Fruit fly (Drosophila melanogaster) whole organism, embryonic: Measurements from ENCODE around the gene Pxn.

Experiments used
- ATbp ChIP-seq: fragments of 200-800 bp; sonication (Bioruptor generic); optimal IDR thresholded peaks from 2 replicates; lab custom pipeline; 2017; ENCODE audit warnings: missing biosample characterization, mild to moderate bottlenecking, missing genetic modification characterization, missing genetic modification reagents
- CG10543 ChIP-seq: fragments of 200-800 bp; sonication (Bioruptor generic); optimal IDR thresholded peaks from 3 replicates; lab custom pipeline; 2017; ENCODE audit warnings: missing biosample characterization, mild to moderate bottlenecking, missing genetic modification characterization, moderate library complexity
- CG10565 ChIP-seq: fragments of 200-800 bp; sonication (Bioruptor generic); optimal IDR thresholded peaks from 3 replicates; lab custom pipeline; 2016; ENCODE audit warnings: missing biosample characterization, mild to moderate bottlenecking, missing genetic modification characterization
- CG11504 ChIP-seq: fragments of 200-800 bp; sonication (Bioruptor generic); optimal IDR thresholded peaks from 3 replicates; lab custom pipeline; 2019; ENCODE audit warnings: missing biosample characterization, mild to moderate bottlenecking, missing genetic modification characterization, moderate library complexity
- CG13296 ChIP-seq: fragments of 200-800 bp; sonication (Bioruptor generic); optimal IDR thresholded peaks from 3 replicates; lab custom pipeline; 2018; ENCODE audit warnings: missing biosample characterization, mild to moderate bottlenecking, missing genetic modification characterization
- CG15601 ChIP-seq: fragments of 200-800 bp; sonication (Bioruptor generic); optimal IDR thresholded peaks from 3 replicates; lab custom pipeline; 2019; ENCODE audit warnings: missing biosample characterization, mild to moderate bottlenecking, missing genetic modification characterization, moderate library complexity
- CG17385 ChIP-seq: fragments of 200-800 bp; sonication (Bioruptor generic); optimal IDR thresholded peaks from 3 replicates; lab custom pipeline; 2018; ENCODE audit warnings: missing biosample characterization, mild to moderate bottlenecking, missing genetic modification characterization
- CG17912 ChIP-seq: fragments of 200-800 bp; sonication (Bioruptor generic); optimal IDR thresholded peaks from 2 replicates; lab custom pipeline; 2018; ENCODE audit warnings: missing biosample characterization, mild to moderate bottlenecking, missing genetic modification characterization
- CG18599 ChIP-seq: fragments of 200-800 bp; sonication (Bioruptor generic); optimal IDR thresholded peaks from 3 replicates; lab custom pipeline; 2017; ENCODE audit warnings: missing biosample characterization, missing genetic modification characterization, mild to moderate bottlenecking, moderate library complexity, missing genetic modification reagents
- CG2116 ChIP-seq: fragments of 200-800 bp; sonication (Bioruptor generic); optimal IDR thresholded peaks from 3 replicates; lab custom pipeline; 2018; ENCODE audit warnings: missing biosample characterization, mild to moderate bottlenecking, missing genetic modification characterization
- CG2875 ChIP-seq: fragments of 200-800 bp; sonication (Bioruptor generic); optimal IDR thresholded peaks from 2 replicates; lab custom pipeline; 2017; ENCODE audit warnings: missing biosample characterization, mild to moderate bottlenecking, missing genetic modification characterization, missing genetic modification reagents
- CG3281 ChIP-seq: fragments of 200-800 bp; sonication (Bioruptor generic); optimal IDR thresholded peaks from 3 replicates; lab custom pipeline; 2017; ENCODE audit warnings: missing biosample characterization, mild to moderate bottlenecking, missing genetic modification characterization
- CG34422 ChIP-seq: fragments of 200-800 bp; sonication (Bioruptor generic); IDR thresholded peaks from 3 replicates; pipeline ENCODE4 v1.3.6; 2022; ENCODE audit warnings: missing biosample characterization, missing genetic modification characterization
- CG4328 ChIP-seq: fragments of 200-800 bp; sonication (Bioruptor generic); optimal IDR thresholded peaks from 3 replicates; lab custom pipeline; 2017; ENCODE audit warnings: missing biosample characterization, missing genetic modification reagents, missing genetic modification characterization
- CG6689 ChIP-seq: fragments of 200-800 bp; sonication (Bioruptor generic); IDR thresholded peaks from 2 replicates; pipeline ENCODE4 v1.3.6; 2022; ENCODE audit warnings: missing biosample characterization, missing genetic modification characterization
- CG7372 ChIP-seq: fragments of 200-800 bp; sonication (Bioruptor generic); IDR thresholded peaks from 2 replicates; pipeline ENCODE4 v1.3.6; 2022; ENCODE audit warnings: missing biosample characterization, missing genetic modification characterization
- CG9727 ChIP-seq: fragments of 200-800 bp; sonication (Bioruptor generic); optimal IDR thresholded peaks from 3 replicates; lab custom pipeline; 2017; ENCODE audit warnings: missing biosample characterization, mild to moderate bottlenecking, missing genetic modification characterization
- Dip3 ChIP-seq: fragments of 200-800 bp; sonication (Bioruptor generic); optimal IDR thresholded peaks from 3 replicates; lab custom pipeline; 2016; ENCODE audit warnings: missing biosample characterization, missing genetic modification characterization
- Doc2 ChIP-seq: fragments of 200-800 bp; sonication (Bioruptor generic); IDR thresholded peaks from 2 replicates; pipeline ENCODE4 v1.3.6; 2022; ENCODE audit warnings: missing biosample characterization, missing genetic modification characterization
- HLH3B ChIP-seq: fragments of 200-800 bp; sonication (Bioruptor generic); IDR thresholded peaks from 2 replicates; pipeline ENCODE4 v1.3.6; 2022; ENCODE audit warnings: missing biosample characterization, missing genetic modification characterization
- HLH54F ChIP-seq: fragments of 200-800 bp; sonication (Bioruptor generic); optimal IDR thresholded peaks from 3 replicates; lab custom pipeline; 2016; ENCODE audit warnings: missing biosample characterization, missing genetic modification characterization
- Hand ChIP-seq: fragments of 200-800 bp; sonication (Bioruptor generic); optimal IDR thresholded peaks from 2 replicates; lab custom pipeline; 2017; ENCODE audit warnings: mild to moderate bottlenecking, missing biosample characterization, missing genetic modification reagents, missing genetic modification characterization
- Hr78 ChIP-seq, 2 experiments: fragments of 200-800 bp in 1 of 2; fragments of >200 bp in 1 of 2; sonication (Bioruptor generic) in 1 of 2; optimal IDR thresholded peaks; 2 replicates each; lab custom pipeline; 2017 to 2019; ENCODE audit warnings: missing biosample characterization in 2 of 2, missing genetic modification characterization in 2 of 2, mild to moderate bottlenecking in 1 of 2, moderate library complexity in 1 of 2
- Oaz ChIP-seq: fragments of 200-800 bp; sonication (Bioruptor generic); IDR thresholded peaks from 2 replicates; pipeline ENCODE4 v1.3.6; 2022; ENCODE audit warnings: missing biosample characterization, missing genetic modification characterization
- Pdp1 ChIP-seq, 2 experiments: fragments of 200-800 bp; sonication (Bioruptor generic); optimal IDR thresholded peaks; 3 replicates each; lab custom pipeline; 2016; ENCODE audit warnings: missing biosample characterization in 2 of 2, missing genetic modification characterization in 2 of 2, mild to moderate bottlenecking in 1 of 2, moderate library complexity in 1 of 2
- Spps ChIP-seq: fragments of 200-800 bp; sonication (Bioruptor generic); optimal IDR thresholded peaks from 2 replicates; lab custom pipeline; 2018; ENCODE audit warnings: missing biosample characterization, mild to moderate bottlenecking, missing genetic modification characterization
- al ChIP-seq: fragments of 200-800 bp; sonication (Bioruptor generic); IDR thresholded peaks from 2 replicates; pipeline ENCODE4 v1.3.6; 2022; ENCODE audit warnings: missing biosample characterization, missing genetic modification characterization
- cas ChIP-seq: fragments of 200-800 bp; sonication (Bioruptor generic); IDR thresholded peaks from 2 replicates; pipeline ENCODE4 v1.3.6; 2022; ENCODE audit warnings: missing biosample characterization, missing genetic modification characterization
- caup ChIP-seq: fragments of 200-800 bp; sonication (Bioruptor generic); optimal IDR thresholded peaks from 3 replicates; lab custom pipeline; 2017; ENCODE audit warnings: missing biosample characterization, mild to moderate bottlenecking, missing genetic modification characterization, moderate library complexity; ENCODE audit not compliant: severe bottlenecking
- ftz-f1 ChIP-seq: fragments of 200-800 bp; sonication (Bioruptor generic); optimal IDR thresholded peaks from 2 replicates; lab custom pipeline; 2016; ENCODE audit warnings: missing biosample characterization, missing genetic modification characterization
- grn ChIP-seq: fragments of 200-800 bp; sonication (Bioruptor generic); optimal IDR thresholded peaks from 3 replicates; lab custom pipeline; 2017; ENCODE audit warnings: missing biosample characterization, missing genetic modification characterization
- hth ChIP-seq: fragments of >200 bp; optimal IDR thresholded peaks from 2 replicates; lab custom pipeline; 2017; ENCODE audit warnings: inconsistent platforms
- kah ChIP-seq: fragments of 200-800 bp; sonication (Bioruptor generic); optimal IDR thresholded peaks from 2 replicates; lab custom pipeline; 2018; ENCODE audit warnings: missing biosample characterization, mild to moderate bottlenecking, missing genetic modification characterization
- mirr ChIP-seq: fragments of 200-800 bp; sonication (Bioruptor generic); optimal IDR thresholded peaks from 3 replicates; lab custom pipeline; 2018; ENCODE audit warnings: missing biosample characterization, mild to moderate bottlenecking, missing genetic modification characterization
- pfk ChIP-seq: fragments of 200-800 bp; sonication (Bioruptor generic); optimal IDR thresholded peaks from 2 replicates; lab custom pipeline; 2018; ENCODE audit warnings: missing biosample characterization, mild to moderate bottlenecking, missing genetic modification characterization, moderate library complexity
- slou ChIP-seq: fragments of 200-800 bp; sonication (Bioruptor generic); optimal IDR thresholded peaks from 3 replicates; lab custom pipeline; 2016; ENCODE audit warnings: missing biosample characterization, missing genetic modification characterization
- sna ChIP-seq: fragments of 200-800 bp; sonication (Bioruptor generic); IDR thresholded peaks from 2 replicates; pipeline ENCODE4 v1.3.6; 2022; ENCODE audit warnings: missing biosample characterization, missing genetic modification characterization; ENCODE audit not compliant: partially characterized antibody
- sug ChIP-seq: fragments of 200-800 bp; optimal IDR thresholded peaks from 2 replicates; lab custom pipeline; 2019; ENCODE audit warnings: missing biosample characterization, mild to moderate bottlenecking, missing genetic modification characterization, moderate library complexity
- z ChIP-seq: fragments of 200-800 bp; sonication (Bioruptor generic); IDR thresholded peaks from 3 replicates; pipeline ENCODE4 v1.3.6; 2022; ENCODE audit warnings: missing biosample characterization, missing genetic modification characterization
- zen2 ChIP-seq: fragments of 200-800 bp; sonication (Bioruptor generic); IDR thresholded peaks from 3 replicates; pipeline ENCODE4 v1.3.6; 2022; ENCODE audit warnings: missing biosample characterization, missing genetic modification characterization; ENCODE audit not compliant: partially characterized antibody

Pxn gene

DNA sequence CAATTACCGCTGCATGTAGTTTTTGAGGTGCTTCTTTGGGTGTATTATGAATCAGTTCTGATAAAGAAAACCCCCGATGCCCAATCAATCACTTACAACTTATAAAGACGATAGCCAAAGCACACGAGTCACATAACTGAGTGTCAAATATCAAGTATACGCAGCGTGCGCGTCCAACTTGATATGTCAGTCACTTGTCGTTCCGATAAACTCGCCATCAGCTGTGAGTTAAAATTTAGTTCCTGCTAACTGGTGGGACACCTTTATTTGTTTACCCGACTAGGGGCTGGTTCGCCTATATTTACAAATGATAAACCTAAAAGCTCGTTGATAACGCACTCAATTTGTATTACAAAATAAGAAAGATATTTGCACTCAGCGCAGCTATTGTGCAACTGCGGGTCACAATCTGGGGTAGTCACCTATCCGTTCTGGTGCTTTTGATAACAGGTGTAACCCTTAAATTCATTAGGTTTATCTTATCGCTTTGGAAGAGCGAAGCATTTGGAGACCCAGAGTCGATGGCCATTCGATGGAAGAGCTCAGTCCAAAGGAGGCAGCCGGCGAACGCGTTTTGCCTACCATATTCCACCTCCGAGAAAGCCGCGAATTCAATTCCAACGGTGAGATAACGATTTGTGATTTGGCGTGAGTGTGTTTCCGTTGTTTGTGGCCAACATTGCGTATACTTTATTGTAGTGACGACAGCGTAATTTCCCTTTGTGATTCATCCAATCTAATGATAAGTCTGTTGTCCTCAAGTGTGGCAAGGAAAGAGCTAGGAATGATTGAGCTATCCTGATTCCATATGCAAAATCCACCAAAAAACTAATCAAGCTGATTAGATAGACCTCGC, 17.9 kb upstream of the Pxn start, which contains the start of gene CG1246 (continued):
- TF ChIP-seq CG13296 (GFP tag; lab: Kevin White, UChicago) = peak; percentile 26
- TF ChIP-seq Spps (tag; lab: Kevin White, UChicago) = no peak
- 0 out of 2 replicates have a peak, but pooled peaks have one; percentile 30 for TF ChIP-seq CG7372
- 0 out of 2 replicates have a peak, but pooled peaks have one; percentile 5 for TF ChIP-seq CG6689 (GFP tag; lab: Robert Waterston, UW)
- TF ChIP-seq CG18599 (GFP tag; lab: Kevin White, UChicago) = peak; percentile 44
- TF ChIP-seq Hr78 (GFP tag; optimal IDR thresholded peaks at IDR 0.05; lab: Kevin White, UChicago) = peak in 1 of 2 experiments; percentile 96
- TF ChIP-seq HLH54F (GFP tag; lab: Kevin White, UChicago) = no peak
- peak; percentile 29 for TF ChIP-seq caup (GFP tag; lab: Kevin White, UChicago)
- no peak for TF ChIP-seq cas
- TF ChIP-seq CG4328 (GFP tag; lab: Kevin White, UChicago) = peak; percentile 40
- TF ChIP-seq CG11504 = no peak
- peak; percentile 94 for TF ChIP-seq mirr (GFP tag; lab: Kevin White, UChicago)
- TF ChIP-seq CG10543 (GFP tag; lab: Kevin White, UChicago) = peak; percentile 50
- 0 out of 3 replicates have a peak, but pooled peaks have one; percentile 12 for TF ChIP-seq zen2
- TF ChIP-seq HLH3B (GFP tag; lab: Robert Waterston, UW) = no peak; the same call in 1 of the 2 replicates
- TF ChIP-seq CG15601 = peak; percentile 25
- peak; percentile 5 for TF ChIP-seq CG17385 (GFP tag; lab: Kevin White, UChicago)
- TF ChIP-seq sug (tag; lab: Kevin White, UChicago) = peak; percentile 77
- peak; percentile 9 for TF ChIP-seq CG3281 (GFP tag; lab: Kevin White, UChicago)
- TF ChIP-seq CG2116 (GFP tag; lab: Kevin White, UChicago) = no peak
- peak in 1 of 2 experiments; percentile 96 for TF ChIP-seq Pdp1 (GFP tag; optimal IDR thresholded peaks at IDR 0.05; lab: Kevin White, UChicago)
- TF ChIP-seq z (GFP tag; lab: Robert Waterston, UW) = 0 out of 3 replicates have a peak, but pooled peaks have one; percentile 17
- peak; percentile 66 for TF ChIP-seq grn (GFP tag; lab: Kevin White, UChicago)
- no peak for TF ChIP-seq ftz-f1 (GFP tag; lab: Kevin White, UChicago)
- TF ChIP-seq slou = no peak

DNA sequence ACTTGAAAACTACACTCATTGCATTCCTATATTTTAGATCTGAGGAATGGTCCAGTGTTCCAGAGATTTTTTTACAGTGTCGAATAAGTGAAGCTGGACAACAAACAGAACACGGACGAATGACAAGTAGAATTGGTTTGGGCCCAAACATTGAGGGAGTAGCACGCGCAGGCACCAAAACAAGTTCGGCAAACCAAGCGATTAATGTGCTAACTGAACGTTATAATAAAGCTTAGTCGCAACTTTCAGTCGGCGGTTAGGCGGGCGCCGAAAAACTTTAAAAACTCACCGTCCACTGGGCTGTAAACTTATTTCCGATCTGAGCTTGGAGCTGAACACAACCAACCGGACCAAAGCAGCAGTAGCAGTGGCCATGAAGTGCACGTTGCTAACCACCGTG, 15.2 kb upstream of the Pxn start, which contains the start of gene CG1143:
Gene CG1143, plus strand, starts transcription at position 301 of the 400 bp plus-strand sequence.
- TF ChIP-seq CG17912 (no peak), CG7372 (no peak), CG2875 (no peak), kah (GFP tag; lab: Kevin White, UChicago) (no peak), Hand (GFP tag; lab: Kevin White, UChicago) (no peak), al (GFP tag; lab: Robert Waterston, UW) (no peak), Doc2 (GFP tag; lab: Robert Waterston, UW) (no peak), hth (lab: Kevin White, UChicago) (no peak), CG10565 (no peak), CG9727 (GFP tag; lab: Kevin White, UChicago) (no peak), CG18599 (GFP tag; lab: Kevin White, UChicago) (no peak), pfk (GFP tag; lab: Kevin White, UChicago) (no peak), Dip3 (GFP tag; lab: Kevin White, UChicago) (no peak), CG34422 (no peak), Oaz (GFP tag; lab: Robert Waterston, UW) (no peak), sna (GFP tag; lab: Robert Waterston, UW) (no peak), ATbp (GFP tag; lab: Kevin White, UChicago) (no peak)
